Worm (Caenorhabditis elegans) whole organism, early embryonic: Measurements from ENCODE around the gene acp-1.

Experiments used
- ama-1 ChIP-seq: fragments of 150-350 bp; optimal IDR thresholded peaks from 2 replicates; lab custom pipeline; 2014
- ceh-36 ChIP-seq: sonication (generic microtip); optimal IDR thresholded peaks from 2 replicates; lab custom pipeline; 2016; ENCODE audit warnings: missing genetic modification characterization, inconsistent platforms, missing compliant biosample characterization

ce11 chrX:3401701-3402100, 16.4 kb upstream of the acp-1 start, which contains the start of gene C04F6.9:
- TF ChIP-seq ama-1 (lab: Kevin White, UChicago): no peak
- no peak for TF ChIP-seq ceh-36 (tag; lab: Kevin White, UChicago)
